Fruit fly (Drosophila melanogaster): Measurements from ENCODE around the gene zormin.

The zormin gene

DNA sequence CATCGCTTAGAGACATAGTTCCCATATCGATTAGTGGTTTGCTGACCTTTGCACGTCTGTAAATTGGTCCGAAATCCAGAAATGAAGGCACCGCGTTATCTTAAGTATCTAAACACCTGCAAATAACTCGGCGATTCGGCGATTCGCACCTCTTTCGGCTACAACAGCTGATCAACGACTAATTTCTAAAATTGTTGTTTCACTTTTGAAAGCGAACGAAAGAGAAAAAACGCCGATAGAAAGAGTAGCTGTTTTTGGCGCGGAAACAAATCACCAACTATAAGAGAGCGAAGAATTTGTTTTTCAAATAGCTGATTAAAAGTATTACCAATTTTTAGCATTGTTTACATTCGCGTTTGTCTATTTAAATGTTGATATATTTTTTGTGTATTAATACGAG lies 17.5 kb upstream of the zormin start, which contains the start of gene CG15879:
Gene CG15879, minus strand, starts transcription at position 155 of the 400 bp plus-strand sequence.
- TF ChIP-seq sd (tag; optimal IDR thresholded peaks at IDR 0.05) (peak; percentile 54), dimm (GFP tag; IDR thresholded peaks at IDR 0.05) (no peak), Med (GFP tag) (peak; percentile 35), CG34224 (GFP tag; IDR thresholded peaks at IDR 0.05; ENCODE audit: partially characterized antibody) (0 out of 3 replicates have a peak, but pooled peaks have one; percentile 10), CG3163 (GFP tag; optimal IDR thresholded peaks at IDR 0.05) (peak; percentile 82), ewg (GFP tag; optimal IDR thresholded peaks at IDR 0.05) (no peak), Jarid2 (GFP tag; optimal IDR thresholded peaks at IDR 0.05) (peak; percentile 3), mirr (GFP tag; optimal IDR thresholded peaks at IDR 0.05) (peak; percentile 1), CG7928 (GFP tag; optimal IDR thresholded peaks at IDR 0.05) (no peak), CG4404 (GFP tag; IDR thresholded peaks at IDR 0.05) (no peak), Mrtf (GFP tag; IDR thresholded peaks at IDR 0.05) (no peak), crp (GFP tag; optimal IDR thresholded peaks at IDR 0.05) (peak in 1 of 2 experiments; percentile 45), Dip3 (GFP tag; optimal IDR thresholded peaks at IDR 0.05) (no peak), CG2202 (tag; optimal IDR thresholded peaks at IDR 0.05) (no peak), schlank (tag; optimal IDR thresholded peaks at IDR 0.05) (no peak), Taf1 (GFP tag; IDR thresholded peaks at IDR 0.05) (no peak), CG7271 (tag; optimal IDR thresholded peaks at IDR 0.05) (no peak), tio (GFP tag; optimal IDR thresholded peaks at IDR 0.05) (no peak), Trl (optimal IDR thresholded peaks at IDR 0.05) (peak; percentile 0 to 59), Trl (GFP tag; optimal IDR thresholded peaks at IDR 0.05) (no peak), Atf-2 (GFP tag; optimal IDR thresholded peaks at IDR 0.05) (no peak), exex (tag; optimal IDR thresholded peaks at IDR 0.05) (peak; percentile 57)

DNA sequence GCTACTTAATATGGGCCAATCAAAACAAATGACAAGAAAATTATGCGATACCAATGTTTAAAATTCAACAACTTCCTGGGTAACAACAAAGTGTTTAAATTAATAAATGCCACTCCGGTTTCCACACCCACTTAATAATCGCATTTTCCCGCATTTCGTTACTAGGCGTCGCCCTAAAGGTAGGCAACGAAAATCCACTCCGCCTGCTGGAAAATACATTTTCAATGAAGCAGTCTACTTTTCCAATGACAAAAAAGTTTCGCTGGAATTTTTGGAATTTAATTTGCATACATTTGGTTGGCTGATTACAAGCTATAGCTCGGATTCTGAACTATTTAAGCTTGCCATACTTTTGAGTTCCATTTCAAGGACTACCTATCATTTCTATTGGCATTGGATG lies 15.3 kb upstream of the zormin start:
- TF ChIP-seq vvl (GFP tag; IDR thresholded peaks at IDR 0.05), result peak; percentile 88
- peak; percentile 4 for TF ChIP-seq HmgZ (tag; optimal IDR thresholded peaks at IDR 0.05)
- TF ChIP-seq lola (GFP tag; optimal IDR thresholded peaks at IDR 0.05), result peak in 1 of 3 experiments; percentile 38
- 0 out of 3 replicates have a peak, but pooled peaks have one; percentile 21 for TF ChIP-seq CG34224 (GFP tag; IDR thresholded peaks at IDR 0.05; ENCODE audit: partially characterized antibody)
- TF ChIP-seq ken (GFP tag; IDR thresholded peaks at IDR 0.05), result no peak
- no peak for TF ChIP-seq CG8290 (GFP tag; optimal IDR thresholded peaks at IDR 0.05)
- peak in 1 of 2 experiments; percentile 32 for TF ChIP-seq CG8290 (tag; optimal IDR thresholded peaks at IDR 0.05)
- peak; percentile 80 for TF ChIP-seq CG3995 (GFP tag; optimal IDR thresholded peaks at IDR 0.05)
- TF ChIP-seq CG18619 (GFP tag; optimal IDR thresholded peaks at IDR 0.05), result no peak
- TF ChIP-seq ssp (GFP tag; IDR thresholded peaks at IDR 0.05), result no peak
- TF ChIP-seq abd-A (tag; optimal IDR thresholded peaks at IDR 0.05), result no peak
- TF ChIP-seq CG7556 (GFP tag; optimal IDR thresholded peaks at IDR 0.05), result no peak
- TF ChIP-seq CG11398 (GFP tag; optimal IDR thresholded peaks at IDR 0.05), result no peak
- TF ChIP-seq CG3838 (GFP tag; optimal IDR thresholded peaks at IDR 0.05), result no peak
- TF ChIP-seq chif (GFP tag; optimal IDR thresholded peaks at IDR 0.05), result no peak
- TF ChIP-seq sd (tag; optimal IDR thresholded peaks at IDR 0.05), result peak; percentile 93
- TF ChIP-seq CG3281 (GFP tag; optimal IDR thresholded peaks at IDR 0.05), result no peak
- no peak for TF ChIP-seq CG9215 (GFP tag; IDR thresholded peaks at IDR 0.05)
- no peak for TF ChIP-seq CG15696 (tag; optimal IDR thresholded peaks at IDR 0.05)
- TF ChIP-seq NC2α (GFP tag; optimal IDR thresholded peaks at IDR 0.05), result no peak
- no peak for TF ChIP-seq slou (GFP tag; optimal IDR thresholded peaks at IDR 0.05)
- no peak for TF ChIP-seq dmrt11E (tag; optimal IDR thresholded peaks at IDR 0.05)
- TF ChIP-seq CTCF (GFP tag; optimal IDR thresholded peaks at IDR 0.05), result peak; percentile 44

Measured in whole organism, embryonic.